Worm (Caenorhabditis elegans) whole organism, L4/young adult: ENCODE data around the gene wdr-54.

Experiments used
- dao-5 ChIP-seq: sonication (generic microtip); optimal IDR thresholded peaks from 2 replicates; lab custom pipeline; 2016; ENCODE audit warnings: missing genotype, missing genetic modification characterization, moderate library complexity, missing compliant biosample characterization
- him-1 ChIP-seq: sonication (generic microtip); optimal IDR thresholded peaks from 2 replicates; lab custom pipeline; 2016; ENCODE audit warnings: missing genotype, missing genetic modification reagents, missing genetic modification characterization, missing compliant biosample characterization

DNA sequence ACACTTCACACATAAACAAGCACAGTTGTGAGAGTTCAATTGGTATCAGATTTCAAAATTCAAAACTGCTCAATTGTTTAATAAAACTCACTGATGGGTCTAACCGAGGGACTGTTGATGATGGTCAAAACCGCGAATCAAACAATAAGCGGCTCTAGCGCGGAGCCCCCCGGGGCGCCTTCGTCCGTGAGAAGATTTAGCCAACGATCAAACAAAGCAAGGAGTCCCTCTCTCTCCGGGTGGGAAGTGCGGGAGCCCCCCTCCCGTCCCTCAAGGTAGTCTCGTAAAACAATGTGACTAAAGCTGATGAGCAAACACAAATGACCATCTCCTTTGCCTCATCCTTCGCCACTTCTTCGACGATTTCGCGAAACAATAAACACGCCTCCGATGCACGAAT lies 29.0 kb downstream of the wdr-54 start:
- TF ChIP-seq him-1 (tag; lab: Kevin White, UChicago) (no peak), dao-5 (no peak)
